Worm (Caenorhabditis elegans) whole organism, L2 larva: ENCODE data around the gene rab-37.

Experiments used
- elt-1 ChIP-seq: fragments of 150-350 bp; optimal IDR thresholded peaks from 2 replicates; lab custom pipeline; 2014; ENCODE audit warnings: missing biosample characterization, missing genetic modification characterization
- nhr-11 ChIP-seq: fragments of 150-350 bp; optimal IDR thresholded peaks from 2 replicates; lab custom pipeline; 2014; ENCODE audit warnings: missing biosample characterization, missing genetic modification characterization
- nhr-129 ChIP-seq: fragments of 150-350 bp; optimal IDR thresholded peaks from 2 replicates; lab custom pipeline; 2014; ENCODE audit warnings: missing biosample characterization, missing genetic modification characterization
- nhr-237 ChIP-seq: fragments of 150-350 bp; optimal IDR thresholded peaks from 2 replicates; lab custom pipeline; 2014; ENCODE audit warnings: missing biosample characterization, missing genetic modification characterization
- nhr-25 ChIP-seq: fragments of 150-350 bp; sonication (generic microtip); optimal IDR thresholded peaks from 3 replicates; lab custom pipeline; 2014; ENCODE audit warnings: missing biosample characterization, missing genetic modification characterization
- nhr-77 ChIP-seq: fragments of 150-350 bp; optimal IDR thresholded peaks from 2 replicates; lab custom pipeline; 2014; ENCODE audit warnings: missing biosample characterization, missing genetic modification characterization
- unc-62 ChIP-seq: fragments of 150-350 bp; optimal IDR thresholded peaks from 2 replicates; lab custom pipeline; 2014; ENCODE audit warnings: missing biosample characterization, missing genetic modification reagents, missing genetic modification characterization

ce11 chrX:4246237-4246697, 10.6 kb upstream of the rab-37 start:
- TF ChIP-seq unc-62 (GFP tag; lab: Kevin White, UChicago) (no peak), nhr-25 (tag; lab: Kevin White, UChicago) (no peak), nhr-11 (tag; lab: Kevin White, UChicago) (no peak), nhr-237 (tag; lab: Kevin White, UChicago) (no peak), nhr-77 (tag; lab: Kevin White, UChicago) (no peak), elt-1 (tag; lab: Kevin White, UChicago) (no peak), nhr-129 (tag; lab: Kevin White, UChicago) (no peak)
